Worm (Caenorhabditis elegans) whole organism, L2 larva: ENCODE measurements around the gene ncx-5.

Experiments used
- C34F6.9 ChIP-seq: fragments of 150-350 bp; optimal IDR thresholded peaks from 2 replicates; lab custom pipeline; 2014; ENCODE audit warnings: missing biosample characterization, missing genetic modification characterization
- F13H6.1 ChIP-seq: sonication (generic microtip); optimal IDR thresholded peaks from 2 replicates; lab custom pipeline; 2016; ENCODE audit warnings: missing genetic modification characterization, missing compliant biosample characterization
- R02D3.7 ChIP-seq: fragments of 150-350 bp; optimal IDR thresholded peaks from 2 replicates; lab custom pipeline; 2014; ENCODE audit warnings: missing biosample characterization, missing genetic modification characterization
- Y55F3AM.14 ChIP-seq: fragments of 200-800 bp; sonication (Bioruptor generic); optimal IDR thresholded peaks from 2 replicates; lab custom pipeline; 2018; ENCODE audit warnings: mild to moderate bottlenecking, missing genetic modification characterization, missing compliant biosample characterization
- ZK546.5 ChIP-seq: sonication (generic microtip); optimal IDR thresholded peaks from 2 replicates; lab custom pipeline; 2017; ENCODE audit warnings: missing biosample characterization, missing genetic modification characterization
- alr-1 ChIP-seq: fragments of 150-350 bp; optimal IDR thresholded peaks from 2 replicates; lab custom pipeline; 2014; ENCODE audit warnings: missing biosample characterization, missing genetic modification characterization
- ama-1 ChIP-seq: fragments of 150-350 bp; optimal IDR thresholded peaks from 2 replicates; lab custom pipeline; 2018; ENCODE audit warnings: inconsistent platforms
- ceh-16 ChIP-seq: fragments of 150-350 bp; optimal IDR thresholded peaks from 2 replicates; lab custom pipeline; 2014; ENCODE audit warnings: missing biosample characterization, missing genetic modification characterization
- ceh-82 ChIP-seq: fragments of 150-350 bp; optimal IDR thresholded peaks from 2 replicates; lab custom pipeline; 2014; ENCODE audit warnings: missing biosample characterization, missing genetic modification characterization
- crh-2 ChIP-seq: sonication (generic microtip); optimal IDR thresholded peaks from 2 replicates; lab custom pipeline; 2017; ENCODE audit warnings: missing biosample characterization, missing genetic modification characterization
- elt-1 ChIP-seq: fragments of 150-350 bp; optimal IDR thresholded peaks from 2 replicates; lab custom pipeline; 2014; ENCODE audit warnings: missing biosample characterization, missing genetic modification characterization
- elt-3 ChIP-seq: sonication (generic microtip); optimal IDR thresholded peaks from 2 replicates; lab custom pipeline; 2017; ENCODE audit warnings: missing biosample characterization, missing genetic modification characterization
- fos-1 ChIP-seq: fragments of 150-350 bp; optimal IDR thresholded peaks from 2 replicates; lab custom pipeline; 2014; ENCODE audit warnings: missing biosample characterization, missing genetic modification characterization
- lin-11 ChIP-seq: fragments of 150-350 bp; sonication (generic microtip); optimal IDR thresholded peaks from 2 replicates; lab custom pipeline; 2014; ENCODE audit warnings: missing biosample characterization, missing genetic modification characterization, inconsistent platforms, mixed read lengths
- lin-13 ChIP-seq: fragments of 150-350 bp; optimal IDR thresholded peaks from 2 replicates; lab custom pipeline; 2014; ENCODE audit warnings: missing biosample characterization, missing genetic modification reagents, missing genetic modification characterization
- lin-39 ChIP-seq: fragments of 150-350 bp; optimal IDR thresholded peaks from 2 replicates; lab custom pipeline; 2014; ENCODE audit warnings: missing biosample characterization, missing genetic modification reagents, missing genetic modification characterization
- lsy-2 ChIP-seq, 2 experiments: fragments of 150-350 bp in 1 of 2; sonication (generic microtip) in 1 of 2; optimal IDR thresholded peaks; 2 replicates each; lab custom pipeline; 2014 to 2017; ENCODE audit warnings: missing biosample characterization in 2 of 2, missing genetic modification characterization in 2 of 2
- mab-5 ChIP-seq: fragments of 150-350 bp; optimal IDR thresholded peaks from 2 replicates; lab custom pipeline; 2014; ENCODE audit warnings: missing biosample characterization, missing genetic modification characterization
- mdl-1 ChIP-seq, 2 experiments: fragments of 150-350 bp in 1 of 2; sonication (generic microtip) in 1 of 2; optimal IDR thresholded peaks; 2 replicates each; lab custom pipeline; 2017; ENCODE audit warnings: missing biosample characterization in 2 of 2, missing genetic modification characterization in 2 of 2
- nhr-10 ChIP-seq: sonication (generic microtip); optimal IDR thresholded peaks from 2 replicates; lab custom pipeline; 2017; ENCODE audit warnings: missing biosample characterization, missing genetic modification characterization
- nhr-12 ChIP-seq: fragments of 150-350 bp; optimal IDR thresholded peaks from 2 replicates; lab custom pipeline; 2014; ENCODE audit warnings: missing biosample characterization, missing genetic modification characterization
- nhr-129 ChIP-seq: fragments of 150-350 bp; optimal IDR thresholded peaks from 2 replicates; lab custom pipeline; 2014; ENCODE audit warnings: missing biosample characterization, missing genetic modification characterization
- nhr-21 ChIP-seq: fragments of 150-350 bp; optimal IDR thresholded peaks from 2 replicates; lab custom pipeline; 2014; ENCODE audit warnings: missing biosample characterization, missing genetic modification characterization
- nhr-237 ChIP-seq: fragments of 150-350 bp; optimal IDR thresholded peaks from 2 replicates; lab custom pipeline; 2014; ENCODE audit warnings: missing biosample characterization, missing genetic modification characterization
- nhr-25 ChIP-seq: fragments of 150-350 bp; sonication (generic microtip); optimal IDR thresholded peaks from 3 replicates; lab custom pipeline; 2014; ENCODE audit warnings: missing biosample characterization, missing genetic modification characterization
- nhr-6 ChIP-seq: fragments of 150-350 bp; optimal IDR thresholded peaks from 2 replicates; lab custom pipeline; 2014; ENCODE audit warnings: missing biosample characterization, missing genetic modification characterization
- peb-1 ChIP-seq: fragments of 150-350 bp; optimal IDR thresholded peaks from 2 replicates; lab custom pipeline; 2014; ENCODE audit warnings: missing biosample characterization, missing genetic modification characterization
- sem-4 ChIP-seq: fragments of 150-350 bp; optimal IDR thresholded peaks from 2 replicates; lab custom pipeline; 2014; ENCODE audit warnings: missing biosample characterization, missing genetic modification reagents, missing genetic modification characterization
- skn-1 ChIP-seq: sonication (generic microtip); optimal IDR thresholded peaks from 2 replicates; lab custom pipeline; 2017; ENCODE audit warnings: missing biosample characterization, missing genetic modification characterization
- sma-9 ChIP-seq, 2 experiments: fragments of 150-350 bp in 1 of 2; sonication (generic microtip) in 1 of 2; optimal IDR thresholded peaks; 2 replicates each; lab custom pipeline; 2014 to 2016; ENCODE audit warnings: missing genetic modification characterization in 2 of 2, mild to moderate bottlenecking in 1 of 2, missing biosample characterization in 1 of 2, missing compliant biosample characterization in 1 of 2, missing genetic modification reagents in 1 of 2, moderate library complexity in 1 of 2
- snpc-4 ChIP-seq: fragments of 150-350 bp; optimal IDR thresholded peaks from 2 replicates; lab custom pipeline; 2014; ENCODE audit warnings: missing biosample characterization, missing genetic modification characterization
- unc-62 ChIP-seq: fragments of 150-350 bp; optimal IDR thresholded peaks from 2 replicates; lab custom pipeline; 2014; ENCODE audit warnings: missing biosample characterization, missing genetic modification reagents, missing genetic modification characterization
- zag-1 ChIP-seq: fragments of 150-350 bp; optimal IDR thresholded peaks from 2 replicates; lab custom pipeline; 2014; ENCODE audit warnings: missing biosample characterization, missing genetic modification characterization
- ztf-11 ChIP-seq: sonication (generic microtip); optimal IDR thresholded peaks from 2 replicates; lab custom pipeline; 2017; ENCODE audit warnings: missing biosample characterization, missing genetic modification characterization

Gene ncx-5

ce11 chrV:10491443-10491842 lies 1.5 kb upstream of the ncx-5 start, which contains the start of gene aqp-5:
aqp-5 (plus strand) TSS chrV:10491743.
- TF ChIP-seq lin-11 (tag; lab: Kevin White, UChicago): no peak
- no peak for TF ChIP-seq alr-1 (tag; lab: Kevin White, UChicago)
- TF ChIP-seq snpc-4 (tag; lab: Kevin White, UChicago): no peak
- TF ChIP-seq ceh-16: no peak
- TF ChIP-seq ceh-82: no peak
- no peak for TF ChIP-seq lin-13 (GFP tag; lab: Kevin White, UChicago)
- TF ChIP-seq ztf-11 (tag; lab: Kevin White, UChicago): no peak
- TF ChIP-seq Y55F3AM.14 (GFP tag; lab: Kevin White, UChicago): no peak
- no peak for TF ChIP-seq elt-1 (tag; lab: Kevin White, UChicago)
- TF ChIP-seq fos-1 (tag; lab: Kevin White, UChicago): no peak
- TF ChIP-seq elt-3: no peak
- TF ChIP-seq nhr-12 (tag; lab: Kevin White, UChicago): no peak
- TF ChIP-seq unc-62: no peak
- no peak for TF ChIP-seq nhr-129 (tag; lab: Kevin White, UChicago)
- no peak for TF ChIP-seq peb-1 (tag; lab: Kevin White, UChicago)
- TF ChIP-seq mab-5 (tag; lab: Kevin White, UChicago): no peak
- no peak for TF ChIP-seq zag-1 (tag; lab: Kevin White, UChicago)
- no peak for TF ChIP-seq C34F6.9
- no peak for TF ChIP-seq nhr-237 (tag; lab: Kevin White, UChicago)

- TF ChIP-seq nhr-129 (tag; lab: Kevin White, UChicago): no peak
- TF ChIP-seq crh-2 (tag; lab: Kevin White, UChicago): peak; percentile 5
- TF ChIP-seq elt-1 (tag; lab: Kevin White, UChicago): no peak
- peak; percentile 7 for TF ChIP-seq F13H6.1 (tag; lab: Kevin White, UChicago)
- TF ChIP-seq fos-1 (tag; lab: Kevin White, UChicago): peak; percentile 57
Measured at ce11 chrV:10485389-10485788, 4.5 kb downstream of the ncx-5 start.

- no peak for TF ChIP-seq lsy-2 (tag; optimal IDR thresholded peaks at IDR 0.05; lab: Kevin White, UChicago)
- TF ChIP-seq unc-62: no peak
- TF ChIP-seq nhr-6 (tag; lab: Kevin White, UChicago): no peak
- no peak for TF ChIP-seq lin-11 (tag; lab: Kevin White, UChicago)
- no peak for TF ChIP-seq nhr-21 (tag; lab: Kevin White, UChicago)
- TF ChIP-seq sem-4 (tag; lab: Kevin White, UChicago): no peak
- no peak for TF ChIP-seq mdl-1 (tag; optimal IDR thresholded peaks at IDR 0.05; lab: Kevin White, UChicago)
- TF ChIP-seq mab-5 (tag; lab: Kevin White, UChicago): no peak
- TF ChIP-seq lin-39 (tag; lab: Kevin White, UChicago): no peak
- no peak for TF ChIP-seq elt-3
- no peak for TF ChIP-seq elt-1 (tag; lab: Kevin White, UChicago)
- TF ChIP-seq, all 48 proteins: peak for 0
Measured at ce11 chrV:10484640-10485039, 5.3 kb downstream of the ncx-5 start, which contains the start of gene Y32F6B.1. Y32F6B.1 (minus strand) TSS chrV:10484740.

- TF ChIP-seq fos-1 (tag; lab: Kevin White, UChicago): peak; percentile 59
- TF ChIP-seq sma-9 (GFP tag; optimal IDR thresholded peaks at IDR 0.05; lab: Kevin White, UChicago): peak; percentile 34
- no peak for TF ChIP-seq sma-9 (tag; optimal IDR thresholded peaks at IDR 0.05; lab: Kevin White, UChicago)
- no peak for TF ChIP-seq elt-3
Measured at ce11 chrV:10483995-10484394, 5.9 kb downstream of the ncx-5 start.

ce11 chrV:10478097-10478828 lies 11.6 kb downstream of the ncx-5 start, which contains the start of the genes crp-1 and Y32F6B.9:
crp-1 (plus strand) TSS chrV:10478564.
Y32F6B.9 (plus strand) TSS chrV:10478699.
- TF ChIP-seq ama-1 (lab: Kevin White, UChicago): no peak
- TF ChIP-seq Y55F3AM.14 (GFP tag; lab: Kevin White, UChicago): peak; percentile 32
- TF ChIP-seq fos-1 (tag; lab: Kevin White, UChicago): peak; percentile 58

ce11 chrV:10476864-10477443 lies 12.9 kb downstream of the ncx-5 start:
- TF ChIP-seq fos-1 (tag; lab: Kevin White, UChicago) (no peak), ZK546.5 (tag; lab: Kevin White, UChicago) (no peak), C34F6.9 (peak; percentile 23), nhr-10 (tag; lab: Kevin White, UChicago) (no peak), nhr-25 (tag; lab: Kevin White, UChicago) (peak; percentile 12), Y55F3AM.14 (GFP tag; lab: Kevin White, UChicago) (peak; percentile 50), alr-1 (tag; lab: Kevin White, UChicago) (no peak), sem-4 (tag; lab: Kevin White, UChicago) (no peak), ama-1 (lab: Kevin White, UChicago) (peak; percentile 87), skn-1 (tag; lab: Kevin White, UChicago) (no peak), nhr-129 (tag; lab: Kevin White, UChicago) (peak; percentile 65), lsy-2 (tag; optimal IDR thresholded peaks at IDR 0.05; lab: Kevin White, UChicago) (peak in 1 of 2 experiments; percentile 4), ceh-16 (no peak), nhr-21 (tag; lab: Kevin White, UChicago) (no peak), R02D3.7 (no peak)
